Worm (Caenorhabditis elegans): ENCODE data around the gene str-180.

- TF ChIP-seq ama-1 (optimal IDR thresholded peaks at IDR 0.05) (no peak), nhr-77 (tag; optimal IDR thresholded peaks at IDR 0.05) (no peak), unc-39 (tag; optimal IDR thresholded peaks at IDR 0.05) (no peak), nhr-237 (tag; optimal IDR thresholded peaks at IDR 0.05) (no peak), lsy-2 (tag; optimal IDR thresholded peaks at IDR 0.05) (no peak), snpc-4 (tag; optimal IDR thresholded peaks at IDR 0.05) (no peak), mbf-1 (tag; optimal IDR thresholded peaks at IDR 0.05) (no peak), fos-1 (tag; optimal IDR thresholded peaks at IDR 0.05) (no peak), skn-1 (tag; optimal IDR thresholded peaks at IDR 0.05) (no peak), nhr-11 (tag; optimal IDR thresholded peaks at IDR 0.05) (no peak), lin-13 (GFP tag; optimal IDR thresholded peaks at IDR 0.05) (no peak)
Measured at ce11 chrV:6702692-6703091, 34.1 kb upstream of the str-180 start, which contains the start of gene era-1.
